Fruit fly (Drosophila melanogaster) whole organism, embryonic: Measurements from ENCODE around the gene crm.
A peak's percentile ranks its signal among the peaks of the same experiment; 100 is the strongest.

Experiments
- Ada2b ChIP-seq: fragments of 200-800 bp; sonication (Bioruptor generic); IDR thresholded peaks from 2 replicates; pipeline ENCODE4 v1.3.6; 2022; ENCODE audit warnings: missing biosample characterization, missing genetic modification characterization
- Aef1 ChIP-seq: fragments of 200-800 bp; sonication (Bioruptor generic); IDR thresholded peaks from 3 replicates; pipeline ENCODE4 v1.3.6; 2022; ENCODE audit warnings: missing biosample characterization, missing genetic modification characterization
- Awh ChIP-seq: fragments of 200-800 bp; sonication (Bioruptor generic); IDR thresholded peaks from 2 replicates; pipeline ENCODE4, ENCODE4 v1.3.6; 2022; ENCODE audit warnings: missing biosample characterization, missing genetic modification characterization
- B-H1 ChIP-seq: fragments of 200-800 bp; sonication (Bioruptor generic); IDR thresholded peaks from 3 replicates; pipeline ENCODE4 v1.3.6; 2022; ENCODE audit warnings: missing biosample characterization, missing genetic modification characterization
- Bgb ChIP-seq: fragments of 200-800 bp; sonication (Bioruptor generic); IDR thresholded peaks from 2 replicates; pipeline ENCODE4 v1.3.6; 2022; ENCODE audit warnings: missing biosample characterization, missing genetic modification characterization; ENCODE audit not compliant: partially characterized antibody
- CG10543 ChIP-seq: fragments of 200-800 bp; sonication (Bioruptor generic); optimal IDR thresholded peaks from 3 replicates; lab custom pipeline; 2017; ENCODE audit warnings: missing biosample characterization, mild to moderate bottlenecking, missing genetic modification characterization, moderate library complexity
- CG12299 ChIP-seq: fragments of 200-800 bp; sonication (Bioruptor generic); optimal IDR thresholded peaks from 2 replicates; lab custom pipeline; 2018; ENCODE audit warnings: missing biosample characterization, mild to moderate bottlenecking, missing genetic modification characterization
- CG12659 ChIP-seq: fragments of 200-800 bp; sonication (Bioruptor generic); optimal IDR thresholded peaks from 3 replicates; lab custom pipeline; 2017; ENCODE audit warnings: mild to moderate bottlenecking, missing biosample characterization, missing genetic modification reagents, missing genetic modification characterization
- CG13424 ChIP-seq: fragments of 200-800 bp; sonication (Bioruptor generic); optimal IDR thresholded peaks from 2 replicates; lab custom pipeline; 2019; ENCODE audit warnings: missing biosample characterization, mild to moderate bottlenecking, missing genetic modification characterization, moderate library complexity
- CG1602 ChIP-seq: fragments of 200-800 bp; sonication (Bioruptor generic); optimal IDR thresholded peaks from 3 replicates; lab custom pipeline; 2016; ENCODE audit warnings: missing biosample characterization, missing genetic modification characterization
- CG16815 ChIP-seq: fragments of 200-800 bp; sonication (Bioruptor generic); optimal IDR thresholded peaks from 3 replicates; lab custom pipeline; 2017; ENCODE audit warnings: missing biosample characterization, mild to moderate bottlenecking, missing genetic modification characterization
- CG16863 ChIP-seq: fragments of 200-800 bp; sonication (Bioruptor generic); optimal IDR thresholded peaks from 3 replicates; lab custom pipeline; 2016; ENCODE audit warnings: missing biosample characterization, missing genetic modification characterization
- CG17328 ChIP-seq: fragments of 200-800 bp; sonication (Bioruptor generic); IDR thresholded peaks from 2 replicates; pipeline ENCODE4 v1.3.6; 2022; ENCODE audit warnings: missing biosample characterization, missing genetic modification characterization
- CG18619 ChIP-seq: fragments of 200-800 bp; sonication (Bioruptor generic); optimal IDR thresholded peaks from 3 replicates; lab custom pipeline; 2017; ENCODE audit warnings: missing biosample characterization, mild to moderate bottlenecking, missing genetic modification characterization
- CG2120 ChIP-seq: fragments of 200-800 bp; sonication (Bioruptor generic); optimal IDR thresholded peaks from 3 replicates; lab custom pipeline; 2016; ENCODE audit warnings: missing biosample characterization, missing genetic modification characterization
- CG2199 ChIP-seq: fragments of 200-800 bp; sonication (Bioruptor generic); IDR thresholded peaks from 3 replicates; pipeline ENCODE4 v1.3.6; 2022; ENCODE audit warnings: missing biosample characterization, missing genetic modification characterization
- CG31365 ChIP-seq: fragments of 200-800 bp; sonication (Bioruptor generic); optimal IDR thresholded peaks from 2 replicates; lab custom pipeline; 2018; ENCODE audit warnings: missing biosample characterization, mild to moderate bottlenecking, missing genetic modification characterization
- CG33557 ChIP-seq: fragments of 200-800 bp; sonication (Bioruptor generic); optimal IDR thresholded peaks from 2 replicates; lab custom pipeline; 2019; ENCODE audit warnings: missing biosample characterization, mild to moderate bottlenecking, missing genetic modification characterization, moderate library complexity
- CG34224 ChIP-seq: fragments of 200-800 bp; sonication (Bioruptor generic); IDR thresholded peaks from 3 replicates; pipeline ENCODE4 v1.3.6; 2022; ENCODE audit warnings: missing biosample characterization, missing genetic modification characterization; ENCODE audit not compliant: partially characterized antibody
- CG3847 ChIP-seq: fragments of 200-800 bp; sonication (Bioruptor generic); IDR thresholded peaks from 2 replicates; pipeline ENCODE4 v1.3.6; 2022; ENCODE audit warnings: missing biosample characterization, missing genetic modification characterization
- CG4282 ChIP-seq: fragments of 200-800 bp; sonication (Bioruptor generic); optimal IDR thresholded peaks from 2 replicates; lab custom pipeline; 2016; ENCODE audit warnings: missing biosample characterization, missing genetic modification characterization
- CG43689 ChIP-seq: fragments of 200-800 bp; sonication (Bioruptor generic); IDR thresholded peaks from 2 replicates; pipeline ENCODE4 v1.3.6; 2022; ENCODE audit warnings: missing biosample characterization, missing genetic modification characterization
- CG8281 ChIP-seq: fragments of 200-800 bp; sonication (Bioruptor generic); optimal IDR thresholded peaks from 2 replicates; lab custom pipeline; 2018; ENCODE audit warnings: missing biosample characterization, mild to moderate bottlenecking, missing genetic modification characterization, moderate library complexity
- CG9437 ChIP-seq: fragments of 200-800 bp; sonication (Bioruptor generic); optimal IDR thresholded peaks from 2 replicates; lab custom pipeline; 2018; ENCODE audit warnings: missing biosample characterization, mild to moderate bottlenecking, missing genetic modification characterization
- Chrac-16 ChIP-seq: fragments of 200-800 bp; sonication (Bioruptor generic); optimal IDR thresholded peaks from 3 replicates; lab custom pipeline; 2016; ENCODE audit warnings: missing biosample characterization, missing genetic modification characterization
- Dip2 ChIP-seq: fragments of 200-800 bp; sonication (Bioruptor generic); IDR thresholded peaks from 2 replicates; pipeline ENCODE4 v1.3.6; 2022; ENCODE audit warnings: missing biosample characterization, missing genetic modification characterization
- E2f1 ChIP-seq: fragments of 200-800 bp; sonication (Bioruptor generic); IDR thresholded peaks from 2 replicates; pipeline ENCODE4 v1.3.6; 2022; ENCODE audit warnings: missing biosample characterization, missing genetic modification characterization
- E2f2 ChIP-seq: fragments of 200-800 bp; sonication (Bioruptor generic); IDR thresholded peaks from 2 replicates; pipeline ENCODE4 v1.3.6; 2022; ENCODE audit warnings: missing biosample characterization, missing genetic modification characterization
- ERR ChIP-seq: fragments of 200-800 bp; sonication (Bioruptor generic); optimal IDR thresholded peaks from 2 replicates; lab custom pipeline; 2016; ENCODE audit warnings: missing biosample characterization, missing genetic modification characterization
- Fer1 ChIP-seq: fragments of 200-800 bp; sonication (Bioruptor generic); optimal IDR thresholded peaks from 2 replicates; lab custom pipeline; 2017; ENCODE audit warnings: missing biosample characterization, mild to moderate bottlenecking, missing genetic modification characterization
- MESR4 ChIP-seq: fragments of 200-800 bp; sonication (Bioruptor generic); optimal IDR thresholded peaks from 2 replicates; lab custom pipeline; 2018; ENCODE audit warnings: missing biosample characterization, mild to moderate bottlenecking, missing genetic modification characterization, moderate library complexity
- NC2α ChIP-seq: fragments of 200-800 bp; sonication (Bioruptor generic); optimal IDR thresholded peaks from 2 replicates; lab custom pipeline; 2016; ENCODE audit warnings: missing biosample characterization, missing genetic modification characterization
- NK7.1 ChIP-seq: fragments of 200-800 bp; sonication (Bioruptor generic); optimal IDR thresholded peaks from 3 replicates; lab custom pipeline; 2016; ENCODE audit warnings: missing biosample characterization, missing genetic modification characterization
- Oli ChIP-seq: fragments of 200-800 bp; sonication (Bioruptor generic); optimal IDR thresholded peaks from 2 replicates; lab custom pipeline; 2018; ENCODE audit warnings: missing biosample characterization, mild to moderate bottlenecking, missing genetic modification characterization, moderate library complexity
- Sin3A ChIP-seq: fragments of >200 bp; optimal IDR thresholded peaks from 2 replicates; lab custom pipeline; 2018
- Sox100B ChIP-seq: fragments of 200-800 bp; sonication (Bioruptor generic); optimal IDR thresholded peaks from 3 replicates; lab custom pipeline; 2018; ENCODE audit warnings: missing biosample characterization, mild to moderate bottlenecking, missing genetic modification characterization
- Ssrp ChIP-seq: fragments of 200-800 bp; sonication (Bioruptor generic); optimal IDR thresholded peaks from 2 replicates; lab custom pipeline; 2018; ENCODE audit warnings: missing biosample characterization, mild to moderate bottlenecking, missing genetic modification characterization, moderate library complexity
- ab ChIP-seq: fragments of 200-800 bp; sonication (Bioruptor generic); optimal IDR thresholded peaks from 2 replicates; lab custom pipeline; 2016; ENCODE audit warnings: missing biosample characterization, missing genetic modification characterization
- bowl ChIP-seq: fragments of 200-800 bp; sonication (Bioruptor generic); IDR thresholded peaks from 2 replicates; pipeline ENCODE4 v1.3.6; 2022; ENCODE audit warnings: missing biosample characterization, missing genetic modification characterization
- btn ChIP-seq: fragments of 200-800 bp; sonication (Bioruptor generic); optimal IDR thresholded peaks from 2 replicates; lab custom pipeline; 2016; ENCODE audit warnings: missing biosample characterization, missing genetic modification characterization
- corto ChIP-seq: fragments of 200-800 bp; sonication (Bioruptor generic); optimal IDR thresholded peaks from 2 replicates; lab custom pipeline; 2016; ENCODE audit warnings: missing biosample characterization, mild to moderate bottlenecking, missing genetic modification characterization, moderate library complexity
- gem ChIP-seq: fragments of 200-800 bp; sonication (Bioruptor generic); optimal IDR thresholded peaks from 2 replicates; lab custom pipeline; 2019; ENCODE audit warnings: missing biosample characterization, mild to moderate bottlenecking, missing genetic modification characterization, moderate library complexity
- gsb-n ChIP-seq: fragments of 200-800 bp; sonication (Bioruptor generic); optimal IDR thresholded peaks from 3 replicates; lab custom pipeline; 2018; ENCODE audit warnings: missing biosample characterization, mild to moderate bottlenecking, missing genetic modification characterization
- lilli ChIP-seq: fragments of 200-800 bp; sonication (Bioruptor generic); optimal IDR thresholded peaks from 3 replicates; lab custom pipeline; 2016; ENCODE audit warnings: missing biosample characterization, missing genetic modification characterization
- mam ChIP-seq: fragments of 200-800 bp; sonication (Bioruptor generic); optimal IDR thresholded peaks from 3 replicates; lab custom pipeline; 2016; ENCODE audit warnings: missing biosample characterization, missing genetic modification characterization
- mld ChIP-seq: fragments of 200-800 bp; sonication (Bioruptor generic); IDR thresholded peaks from 3 replicates; pipeline ENCODE4 v1.3.6; 2022; ENCODE audit warnings: missing biosample characterization, missing genetic modification characterization; ENCODE audit not compliant: partially characterized antibody
- nerfin-2 ChIP-seq: fragments of 200-800 bp; sonication (Bioruptor generic); IDR thresholded peaks from 2 replicates; pipeline ENCODE4 v1.3.6; 2022; ENCODE audit warnings: missing biosample characterization, missing genetic modification characterization; ENCODE audit not compliant: partially characterized antibody
- prd ChIP-seq, 3 experiments: fragments of >200 bp in 2 of 3; fragments of 200-800 bp in 1 of 3; sonication (Bioruptor generic) in 1 of 3; optimal IDR thresholded peaks in 2 of 3; IDR thresholded peaks in 1 of 3; 2 replicates in 2 of 3; 3 replicates in 1 of 3; pipeline versions ENCODE4 v1.3.6 to Lab custom; 2017 to 2022; ENCODE audit warnings: missing biosample characterization in 1 of 3, missing genetic modification characterization in 1 of 3
- psq ChIP-seq: fragments of 200-800 bp; sonication (Bioruptor generic); optimal IDR thresholded peaks from 2 replicates; lab custom pipeline; 2017; ENCODE audit warnings: missing biosample characterization, missing genetic modification characterization
- tio ChIP-seq: fragments of 200-800 bp; sonication (Bioruptor generic); optimal IDR thresholded peaks from 2 replicates; lab custom pipeline; 2017; ENCODE audit warnings: missing biosample characterization, missing genetic modification characterization, inconsistent platforms
- unpg ChIP-seq: fragments of 200-800 bp; sonication (Bioruptor generic); optimal IDR thresholded peaks from 3 replicates; lab custom pipeline; 2018; ENCODE audit warnings: missing biosample characterization, mild to moderate bottlenecking, missing genetic modification characterization, moderate library complexity

Gene crm

dm6 chrX:2787267-2787666 lies 48.7 kb upstream of the crm start (continued):
- TF ChIP-seq Bgb = no peak
- peak; percentile 58 for TF ChIP-seq CG12299 (tag; lab: Kevin White, UChicago)
- TF ChIP-seq unpg (GFP tag; lab: Kevin White, UChicago) = peak; percentile 86
- peak; percentile 76 for TF ChIP-seq Aef1
- peak; percentile 80 for TF ChIP-seq tio (GFP tag; lab: Kevin White, UChicago)
- peak; percentile 86 for TF ChIP-seq E2f1 (GFP tag; lab: Robert Waterston, UW)
- TF ChIP-seq CG2199 (GFP tag; lab: Robert Waterston, UW) = no peak
- TF ChIP-seq CG33557 (GFP tag; lab: Kevin White, UChicago) = peak; percentile 9
- TF ChIP-seq NK7.1 (GFP tag; lab: Kevin White, UChicago) = peak; percentile 10
- no peak for TF ChIP-seq btn (GFP tag; lab: Kevin White, UChicago)
- TF ChIP-seq E2f2 (GFP tag; lab: Robert Waterston, UW) = peak; percentile 68
- no peak for TF ChIP-seq corto
- no peak for TF ChIP-seq CG10543 (GFP tag; lab: Kevin White, UChicago)
- TF ChIP-seq Chrac-16 (GFP tag; lab: Kevin White, UChicago) = peak; percentile 57
- peak; percentile 24 for TF ChIP-seq CG31365 (tag; lab: Kevin White, UChicago)
- peak; percentile 90 for TF ChIP-seq CG12659 (GFP tag; lab: Kevin White, UChicago)
- TF ChIP-seq Fer1 = peak; percentile 91
- peak; percentile 56 for TF ChIP-seq psq (GFP tag; lab: Kevin White, UChicago)
- peak; percentile 75 for TF ChIP-seq lilli
- peak; percentile 22; the same call in 1 of the 2 replicates for TF ChIP-seq Dip2 (GFP tag; lab: Robert Waterston, UW)
- peak; percentile 84 for TF ChIP-seq CG2120
- peak; percentile 52 for TF ChIP-seq ab (GFP tag; lab: Kevin White, UChicago)
- TF ChIP-seq Awh (GFP tag; lab: Robert Waterston, UW) = peak; percentile 73
- TF ChIP-seq nerfin-2 (GFP tag; lab: Robert Waterston, UW) = no peak
- peak; percentile 40 for TF ChIP-seq ERR (GFP tag; lab: Kevin White, UChicago)
- TF ChIP-seq CG3847 (GFP tag; lab: Robert Waterston, UW) = peak; percentile 78
- peak; percentile 61 for TF ChIP-seq CG8281 (tag; lab: Kevin White, UChicago)
- no peak for TF ChIP-seq MESR4 (GFP tag; lab: Kevin White, UChicago)
- peak; percentile 69; the same call in 1 of the 2 replicates for TF ChIP-seq bowl
- peak; percentile 76 for TF ChIP-seq mam (GFP tag; lab: Kevin White, UChicago)
- TF ChIP-seq CG43689 = peak; percentile 78; the same call in 1 of the 2 replicates
- peak; percentile 74 for TF ChIP-seq B-H1 (GFP tag; lab: Robert Waterston, UW)
- peak; percentile 93 for TF ChIP-seq Sox100B (GFP tag; lab: Kevin White, UChicago)
- TF ChIP-seq CG4282 (GFP tag; lab: Kevin White, UChicago) = no peak
- TF ChIP-seq Oli (tag; lab: Kevin White, UChicago) = peak; percentile 93
- TF ChIP-seq gem (tag; lab: Kevin White, UChicago) = peak; percentile 93
- TF ChIP-seq CG16863 (GFP tag; lab: Kevin White, UChicago) = peak; percentile 78
- no peak for TF ChIP-seq mld (GFP tag; lab: Robert Waterston, UW)
- TF ChIP-seq NC2α (GFP tag; lab: Kevin White, UChicago) = no peak
- TF ChIP-seq CG34224 = no peak
- TF ChIP-seq Ada2b (GFP tag; lab: Robert Waterston, UW) = peak; percentile 81
- peak; percentile 85 for TF ChIP-seq Ssrp (tag; lab: Kevin White, UChicago)
- TF ChIP-seq CG1602 = peak; percentile 58
- TF ChIP-seq prd (optimal IDR thresholded peaks at IDR 0.05; lab: Kevin White, UChicago) = no peak
- peak; percentile 85 for TF ChIP-seq prd (GFP tag; IDR thresholded peaks at IDR 0.05; lab: Robert Waterston, UW)
- TF ChIP-seq CG9437 = peak; percentile 79
- peak; percentile 75 for TF ChIP-seq CG16815
- TF ChIP-seq CG18619 (GFP tag; lab: Kevin White, UChicago) = peak; percentile 87
- peak; percentile 73 for TF ChIP-seq gsb-n (tag; lab: Kevin White, UChicago)
- TF ChIP-seq CG13424 (tag; lab: Kevin White, UChicago) = peak; percentile 89
- TF ChIP-seq CG17328 = peak; percentile 84
- TF ChIP-seq Sin3A = no peak
